Comparison of ENCODE assay signal across 1 fruit fly cellular context in the genomic region with DNA sequence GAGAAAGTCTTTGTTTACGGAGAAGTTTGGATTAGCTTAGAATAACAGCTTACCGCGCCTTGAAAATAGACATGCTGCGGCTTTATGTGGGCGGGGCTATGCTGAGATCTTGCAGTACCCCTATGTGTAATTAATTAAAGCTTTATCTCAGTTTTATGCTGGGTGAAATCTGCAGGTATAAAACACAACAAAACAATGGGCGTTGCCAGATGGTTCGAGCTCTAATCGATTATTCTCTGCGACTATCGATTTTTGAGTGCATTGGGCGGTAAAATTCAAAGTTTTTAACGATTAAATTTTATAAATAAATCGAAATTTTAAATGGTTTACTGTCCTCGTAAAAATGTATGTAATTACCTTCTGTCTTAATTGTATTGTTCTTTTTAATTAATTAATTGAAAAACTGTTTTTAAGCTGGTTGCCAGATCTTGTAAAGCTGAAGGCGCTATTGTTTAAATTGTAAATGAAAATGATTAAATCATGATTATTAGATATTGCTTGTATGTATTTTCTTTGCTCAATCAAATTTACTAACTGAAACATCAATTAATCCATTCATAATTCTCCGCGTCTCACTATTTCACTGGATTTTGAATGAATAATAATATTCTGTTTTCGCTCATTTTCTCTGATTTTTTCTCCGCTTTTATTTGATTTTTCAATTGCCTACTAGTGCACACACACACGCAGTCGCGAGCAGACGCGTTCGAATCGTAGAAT.
TF ChIP-seq lines count a peak whose summit lies in the region.

A gene (minus strand): TSS at position 200 of the 720 bp plus-strand sequence.
A gene (plus strand): TSS at position 670 of the 720 bp plus-strand sequence.

TF ChIP-seq in whole organism, embryonic, 481 proteins besides CTCF, POLR2A, EP300 and RAD21 (continued from another document):
- TF ChIP-seq D (optimal IDR thresholded peaks at IDR 0.05; lab: Kevin White, UChicago) (no peak), D (GFP tag; optimal IDR thresholded peaks at IDR 0.05; lab: Kevin White, UChicago) (no peak), sna (GFP tag; IDR thresholded peaks at IDR 0.05; lab: Robert Waterston, UW; ENCODE audit: partially characterized antibody) (no peak), CG4360 (GFP tag; IDR thresholded peaks at IDR 0.05; lab: Robert Waterston, UW) (no peak), CG3995 (GFP tag; optimal IDR thresholded peaks at IDR 0.05; lab: Kevin White, UChicago) (no peak), Sry-δ (GFP tag; optimal IDR thresholded peaks at IDR 0.05; lab: Kevin White, UChicago) (peak; percentile 28), CG10321 (GFP tag; IDR thresholded peaks at IDR 0.05; lab: Robert Waterston, UW) (no peak), CG34224 (GFP tag; IDR thresholded peaks at IDR 0.05; lab: Robert Waterston, UW; ENCODE audit: partially characterized antibody) (peak; percentile 63; the same call in 2 of the 3 replicates), CG13287 (GFP tag; IDR thresholded peaks at IDR 0.05; lab: Robert Waterston, UW; ENCODE audit: partially characterized antibody) (peak; percentile 70), Abd-B (GFP tag; optimal IDR thresholded peaks at IDR 0.05; lab: Kevin White, UChicago) (no peak), toy (GFP tag; IDR thresholded peaks at IDR 0.05; lab: Robert Waterston, UW) (no peak), knrl (GFP tag; IDR thresholded peaks at IDR 0.05; lab: Robert Waterston, UW; ENCODE audit: partially characterized antibody) (peak; percentile 19; the same call in 1 of the 3 replicates), Dll (GFP tag; IDR thresholded peaks at IDR 0.05; lab: Robert Waterston, UW; ENCODE audit: partially characterized antibody) (peak; percentile 63; the same call in 2 of the 4 replicates), Pdp1 (GFP tag; optimal IDR thresholded peaks at IDR 0.05; lab: Kevin White, UChicago) (no peak), scrt (GFP tag; optimal IDR thresholded peaks at IDR 0.05; lab: Kevin White, UChicago) (no peak), CG3163 (GFP tag; optimal IDR thresholded peaks at IDR 0.05; lab: Kevin White, UChicago) (no peak), crol (GFP tag; IDR thresholded peaks at IDR 0.05; lab: Robert Waterston, UW) (no peak), Tbp (GFP tag; optimal IDR thresholded peaks at IDR 0.05; lab: Kevin White, UChicago) (no peak), sisA (GFP tag; IDR thresholded peaks at IDR 0.05; lab: Robert Waterston, UW) (no peak), CG3838 (GFP tag; optimal IDR thresholded peaks at IDR 0.05; lab: Kevin White, UChicago) (peak; percentile 83), dati (GFP tag; IDR thresholded peaks at IDR 0.05; lab: Robert Waterston, UW) (no peak), row (GFP tag; IDR thresholded peaks at IDR 0.05; lab: Robert Waterston, UW) (no peak), CG1529 (GFP tag; optimal IDR thresholded peaks at IDR 0.05; lab: Kevin White, UChicago) (no peak), tna (GFP tag; IDR thresholded peaks at IDR 0.05; lab: Robert Waterston, UW; ENCODE audit: partially characterized antibody) (0 out of 2 replicates have a peak, but pooled peaks have one; percentile 23), Hsf (GFP tag; optimal IDR thresholded peaks at IDR 0.05; lab: Kevin White, UChicago) (no peak), tin (GFP tag; optimal IDR thresholded peaks at IDR 0.05; lab: Kevin White, UChicago) (no peak), NC2β (GFP tag; optimal IDR thresholded peaks at IDR 0.05; lab: Kevin White, UChicago) (no peak), bbx (GFP tag; IDR thresholded peaks at IDR 0.05; lab: Robert Waterston, UW; ENCODE audit: partially characterized antibody) (peak; percentile 39; the same call in 1 of the 2 replicates), CG18011 (GFP tag; optimal IDR thresholded peaks at IDR 0.05; lab: Kevin White, UChicago) (no peak), E2f2 (GFP tag; IDR thresholded peaks at IDR 0.05; lab: Robert Waterston, UW) (peak; percentile 92), NFAT (GFP tag; IDR thresholded peaks at IDR 0.05; lab: Robert Waterston, UW) (no peak), trem (tag; optimal IDR thresholded peaks at IDR 0.05; lab: Kevin White, UChicago) (peak; percentile 27), CG13424 (tag; optimal IDR thresholded peaks at IDR 0.05; lab: Kevin White, UChicago) (no peak), Bgb (GFP tag; IDR thresholded peaks at IDR 0.05; lab: Robert Waterston, UW; ENCODE audit: partially characterized antibody) (0 out of 2 replicates have a peak, but pooled peaks have one; percentile 47), grn (GFP tag; optimal IDR thresholded peaks at IDR 0.05; lab: Kevin White, UChicago) (no peak), CG31224 (GFP tag; IDR thresholded peaks at IDR 0.05; lab: Robert Waterston, UW) (no peak), CG13894 (tag; optimal IDR thresholded peaks at IDR 0.05; lab: Kevin White, UChicago) (no peak), Mrtf (GFP tag; IDR thresholded peaks at IDR 0.05; lab: Robert Waterston, UW) (no peak), oc (tag; optimal IDR thresholded peaks at IDR 0.05; lab: Kevin White, UChicago) (no peak), CG10267 (tag; optimal IDR thresholded peaks at IDR 0.05; lab: Kevin White, UChicago) (no peak), Opbp (GFP tag; IDR thresholded peaks at IDR 0.05; lab: Robert Waterston, UW; ENCODE audit: partially characterized antibody) (0 out of 3 replicates have a peak, but pooled peaks have one; percentile 31), pnt (GFP tag; optimal IDR thresholded peaks at IDR 0.05; lab: Kevin White, UChicago) (no peak), Hr39 (optimal IDR thresholded peaks at IDR 0.05; lab: Kevin White, UChicago) (no peak), CG12155 (GFP tag; optimal IDR thresholded peaks at IDR 0.05; lab: Kevin White, UChicago) (no peak), Xrp1 (GFP tag; IDR thresholded peaks at IDR 0.05; lab: Robert Waterston, UW) (no peak), CG17912 (GFP tag; optimal IDR thresholded peaks at IDR 0.05; lab: Kevin White, UChicago) (no peak), stwl (tag; optimal IDR thresholded peaks at IDR 0.05; lab: Kevin White, UChicago) (peak; percentile 55), peb (GFP tag; IDR thresholded peaks at IDR 0.05; lab: Robert Waterston, UW) (no peak), fd102C (GFP tag; optimal IDR thresholded peaks at IDR 0.05; lab: Kevin White, UChicago) (no peak), nom (GFP tag; optimal IDR thresholded peaks at IDR 0.05; lab: Kevin White, UChicago) (no peak), kay (GFP tag; optimal IDR thresholded peaks at IDR 0.05; lab: Kevin White, UChicago) (no peak), MESR4 (GFP tag; optimal IDR thresholded peaks at IDR 0.05; lab: Kevin White, UChicago) (peak; percentile 42), CG4854 (GFP tag; optimal IDR thresholded peaks at IDR 0.05; lab: Kevin White, UChicago) (no peak), Doc3 (GFP tag; IDR thresholded peaks at IDR 0.05; lab: Robert Waterston, UW; ENCODE audit: partially characterized antibody) (peak; percentile 39; the same call in 1 of the 3 replicates), Ets97D (GFP tag; optimal IDR thresholded peaks at IDR 0.05; lab: Kevin White, UChicago) (peak; percentile 8), chif (GFP tag; optimal IDR thresholded peaks at IDR 0.05; lab: Kevin White, UChicago) (no peak), CG4617 (GFP tag; optimal IDR thresholded peaks at IDR 0.05; lab: Kevin White, UChicago; ENCODE audit: borderline replicate concordance) (peak; percentile 54), sd (tag; optimal IDR thresholded peaks at IDR 0.05; lab: Kevin White, UChicago) (no peak), slp2 (GFP tag; optimal IDR thresholded peaks at IDR 0.05; lab: Kevin White, UChicago) (no peak), eve (GFP tag; optimal IDR thresholded peaks at IDR 0.05; lab: Kevin White, UChicago) (no peak), pho (GFP tag; optimal IDR thresholded peaks at IDR 0.05; lab: Kevin White, UChicago) (no peak), CG34376 (GFP tag; optimal IDR thresholded peaks at IDR 0.05; lab: Kevin White, UChicago) (no peak), CG7357 (GFP tag; IDR thresholded peaks at IDR 0.05; lab: Robert Waterston, UW) (no peak), Scr (GFP tag; IDR thresholded peaks at IDR 0.05; lab: Robert Waterston, UW; ENCODE audit: partially characterized antibody) (peak; percentile 56), Dp (GFP tag; optimal IDR thresholded peaks at IDR 0.05; lab: Kevin White, UChicago) (peak; percentile 90), H2.0 (GFP tag; IDR thresholded peaks at IDR 0.05; lab: Robert Waterston, UW) (no peak), CG12071 (GFP tag; optimal IDR thresholded peaks at IDR 0.05; lab: Kevin White, UChicago) (no peak)
TF ChIP-seq in whole organism, embryonic: peak in this region for 31.
